Fruit fly (Drosophila melanogaster): ENCODE data around the gene CG7017.

DNA sequence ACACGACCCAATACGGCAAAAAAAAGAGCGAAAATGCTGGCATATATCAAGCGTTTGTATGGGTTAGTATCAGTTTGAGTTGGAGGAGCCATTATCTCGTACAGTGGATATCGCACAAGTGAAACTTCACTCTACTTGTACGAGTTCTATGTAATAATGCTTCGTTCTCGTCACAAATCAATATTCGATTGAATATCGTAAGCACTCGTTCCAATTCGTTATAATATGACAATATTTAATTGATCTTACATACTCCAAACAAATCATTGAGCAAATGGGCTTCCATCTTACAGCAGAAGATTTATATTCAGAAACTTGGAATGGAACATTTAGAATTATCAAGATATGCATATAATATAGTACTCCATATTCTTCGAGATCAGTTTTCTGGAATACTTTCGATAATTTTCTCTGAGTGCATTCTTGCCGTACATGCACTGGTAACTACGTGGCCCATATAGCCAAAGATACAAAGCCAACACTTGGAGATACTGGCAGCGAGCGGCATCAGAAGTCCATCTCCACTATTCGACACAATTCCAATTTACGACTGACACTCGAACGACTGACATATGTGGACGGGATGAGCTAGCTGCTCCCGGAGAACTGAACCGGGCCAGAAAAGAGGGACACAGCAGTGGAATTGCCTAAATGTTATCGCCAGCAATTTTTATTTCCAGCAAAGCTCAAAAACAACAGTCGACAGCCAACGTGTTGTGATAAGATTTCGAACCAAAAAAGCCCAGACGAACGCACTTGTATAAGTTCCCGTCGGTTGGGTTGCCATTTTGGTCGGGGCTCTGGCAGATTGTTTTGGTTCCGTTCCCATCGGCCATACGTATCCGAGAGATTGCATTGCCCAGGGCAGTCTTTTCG is 18.8 kb downstream of the CG7017 start:
- no peak for TF ChIP-seq CG1620 (GFP tag; optimal IDR thresholded peaks at IDR 0.05)
- TF ChIP-seq tj (GFP tag; optimal IDR thresholded peaks at IDR 0.05), result no peak
- TF ChIP-seq CG7045 (GFP tag; optimal IDR thresholded peaks at IDR 0.05), result no peak

Data from whole organism, adult.